Fruit fly (Drosophila melanogaster): Measurements from ENCODE around the gene Adh.

- no peak for TF ChIP-seq net (GFP tag; optimal IDR thresholded peaks at IDR 0.05)
- TF ChIP-seq CG10669 (GFP tag; optimal IDR thresholded peaks at IDR 0.05): no peak
- no peak for TF ChIP-seq CG8632 (GFP tag; optimal IDR thresholded peaks at IDR 0.05)
- no peak for TF ChIP-seq salr (GFP tag; optimal IDR thresholded peaks at IDR 0.05)
- TF ChIP-seq CG10631 (GFP tag; optimal IDR thresholded peaks at IDR 0.05): no peak
- TF ChIP-seq Gug (GFP tag; IDR thresholded peaks at IDR 0.05): no peak
- no peak for TF ChIP-seq dsx (GFP tag; optimal IDR thresholded peaks at IDR 0.05; ENCODE audit: poor library complexity, severe bottlenecking)
- TF ChIP-seq CG4318 (GFP tag; optimal IDR thresholded peaks at IDR 0.05): no peak
- no peak for TF ChIP-seq Lpt (GFP tag; optimal IDR thresholded peaks at IDR 0.05)
These were observed 497 bp downstream of the Adh start for dm6 chr2L:14615749-14616348.
